Worm (Caenorhabditis elegans) whole organism, early embryonic: ENCODE measurements around the gene srw-108.

ENCODE experiments used
- B0310.2 ChIP-seq: sonication (generic microtip); optimal IDR thresholded peaks from 2 replicates; lab custom pipeline; 2016; ENCODE audit warnings: mild to moderate bottlenecking, missing genetic modification characterization, missing compliant biosample characterization
- aly-1 ChIP-seq: sonication (generic microtip); optimal IDR thresholded peaks from 2 replicates; lab custom pipeline; 2016; ENCODE audit warnings: missing genetic modification characterization, missing compliant biosample characterization
- ama-1 ChIP-seq: fragments of 150-350 bp; optimal IDR thresholded peaks from 2 replicates; lab custom pipeline; 2014
- ceh-13 ChIP-seq: fragments of 200-800 bp; sonication (Bioruptor generic); optimal IDR thresholded peaks from 2 replicates; lab custom pipeline; 2018; ENCODE audit warnings: mild to moderate bottlenecking, missing genetic modification characterization, missing compliant biosample characterization
- ceh-36 ChIP-seq: sonication (generic microtip); optimal IDR thresholded peaks from 2 replicates; lab custom pipeline; 2016; ENCODE audit warnings: missing genetic modification characterization, inconsistent platforms, missing compliant biosample characterization
- ets-7 ChIP-seq: sonication (generic microtip); optimal IDR thresholded peaks from 2 replicates; lab custom pipeline; 2016; ENCODE audit warnings: missing genotype, missing genetic modification characterization, missing compliant biosample characterization
- flt-1 ChIP-seq: fragments of 200-800 bp; sonication (Bioruptor generic); IDR thresholded peaks from 2 replicates; pipeline ENCODE4 v1.3.6; 2022; ENCODE audit warnings: missing genetic modification characterization, missing compliant biosample characterization
- hmbx-1 ChIP-seq: sonication (generic microtip); optimal IDR thresholded peaks from 2 replicates; lab custom pipeline; 2016; ENCODE audit warnings: mild to moderate bottlenecking, missing genetic modification characterization, missing compliant biosample characterization
- scrt-1 ChIP-seq: fragments of 200-800 bp; sonication (Bioruptor generic); IDR thresholded peaks from 2 replicates; pipeline ENCODE4 v1.3.6; 2022; ENCODE audit warnings: missing genetic modification characterization, missing compliant biosample characterization
- sea-1 ChIP-seq: fragments of 200-800 bp; sonication (Bioruptor generic); conservative IDR thresholded peaks from 2 replicates; pipeline ENCODE4 v1.3.6; 2022; ENCODE audit warnings: missing genetic modification characterization, missing compliant biosample characterization
- tbx-37 ChIP-seq: fragments of 200-800 bp; sonication (Bioruptor generic); conservative IDR thresholded peaks from 2 replicates; pipeline ENCODE4 v1.3.6; 2022; ENCODE audit warnings: missing genetic modification reagents, missing genetic modification characterization, missing compliant biosample characterization
- tra-4 ChIP-seq: sonication (generic microtip); optimal IDR thresholded peaks from 2 replicates; lab custom pipeline; 2017; ENCODE audit warnings: missing genetic modification characterization, missing compliant biosample characterization

DNA sequence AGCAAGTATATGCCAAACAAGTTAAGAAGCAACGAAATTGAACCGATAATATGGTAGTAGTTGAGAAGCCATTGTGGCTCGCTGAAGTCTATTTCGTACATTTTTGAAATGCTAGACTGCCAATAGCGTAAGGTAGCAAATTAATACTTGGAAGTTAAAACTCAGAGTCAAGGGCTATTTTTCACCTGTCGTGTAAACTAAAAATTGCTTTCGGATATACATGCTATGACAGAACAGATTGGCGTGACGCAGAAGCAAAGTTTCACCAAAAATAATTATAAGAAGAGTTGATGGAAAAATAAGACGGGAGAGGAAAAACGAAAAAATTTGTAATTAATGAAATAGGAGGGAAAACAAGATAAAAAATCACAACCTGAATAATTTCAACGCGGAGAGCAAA is 38.3 kb downstream of the srw-108 start, which contains the start of gene sri-73:
- TF ChIP-seq hmbx-1 (tag; lab: Kevin White, UChicago): no peak
- TF ChIP-seq ceh-36 (tag; lab: Kevin White, UChicago): no peak
- TF ChIP-seq ama-1 (lab: Kevin White, UChicago): no peak
- TF ChIP-seq scrt-1 (GFP tag; lab: Robert Waterston, UW): no peak
- TF ChIP-seq flt-1: no peak
- no peak for TF ChIP-seq aly-1
- no peak for TF ChIP-seq tbx-37 (GFP tag; lab: Robert Waterston, UW)
- no peak for TF ChIP-seq sea-1 (GFP tag; lab: Robert Waterston, UW)
- no peak for TF ChIP-seq B0310.2 (tag; lab: Kevin White, UChicago)
- no peak for TF ChIP-seq tra-4 (tag; lab: Kevin White, UChicago)
- TF ChIP-seq ets-7: no peak
- no peak for TF ChIP-seq ceh-13 (GFP tag; lab: Kevin White, UChicago)
